Worm (Caenorhabditis elegans): ENCODE data around the gene C56C10.6.

DNA sequence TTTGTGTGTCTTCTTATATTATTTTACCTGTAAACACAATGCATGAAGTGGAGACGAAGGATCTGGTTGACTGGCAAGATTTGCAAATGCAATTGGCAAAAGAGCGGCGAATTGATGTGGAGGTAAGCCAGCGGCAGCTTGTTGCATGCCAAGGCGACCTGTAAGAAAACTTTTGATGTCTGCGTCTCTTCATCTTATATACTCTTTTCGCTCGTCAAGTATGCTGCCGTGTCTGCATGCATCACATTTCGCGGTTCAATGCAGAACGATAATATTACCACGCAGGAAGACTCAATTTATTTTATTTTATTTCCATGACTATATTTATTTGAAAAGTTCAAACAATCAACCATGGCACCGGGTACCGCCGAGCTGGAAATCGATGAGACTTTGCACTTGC, 19.8 kb upstream of the C56C10.6 start, which contains the start of gene vps-33.2:
- TF ChIP-seq unc-62 (GFP tag; optimal IDR thresholded peaks at IDR 0.05) (no peak), ztf-11 (tag; optimal IDR thresholded peaks at IDR 0.05) (no peak)
